Fruit fly (Drosophila melanogaster) S2 (cell line): ENCODE results near the gene CG31681.

ENCODE experiments used
- CG8478 ChIP-seq: fragments of >200 bp; optimal IDR thresholded peaks from 2 replicates; lab custom pipeline; 2018
- CTCF ChIP-seq, 2 experiments: fragments of >200 bp; optimal IDR thresholded peaks; 2 replicates each; lab custom pipeline; 2018

DNA sequence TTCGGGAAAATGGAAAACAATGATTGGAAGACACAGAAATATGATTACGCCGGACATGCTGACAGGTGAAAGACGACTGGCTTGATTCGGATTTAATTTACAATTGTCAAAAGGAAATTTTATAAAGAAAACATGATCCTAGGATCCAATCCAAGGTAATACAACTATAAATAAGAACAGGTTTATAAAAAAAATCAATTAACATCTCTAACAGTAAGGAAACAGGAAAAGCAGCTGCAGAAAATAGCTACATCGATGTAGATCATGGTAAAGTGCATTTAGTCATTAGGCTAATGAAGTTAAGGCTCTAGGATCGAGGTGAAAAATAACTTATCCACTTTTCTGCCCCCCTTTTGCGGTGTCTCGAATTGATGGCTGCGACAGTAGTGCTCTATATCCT, 2.6 kb upstream of the CG31681 start, which contains the start of gene CG17237:
- TF ChIP-seq CTCF (optimal IDR thresholded peaks at IDR 0.05; lab: Kevin White, UChicago), result no peak
- no peak for TF ChIP-seq CG8478
